Worm (Caenorhabditis elegans): ENCODE results near the gene inx-1.
A peak's percentile ranks its signal among the peaks of the same experiment; 100 is the strongest.

The inx-1 gene

ce11 chrX:6956299-6956698 lies at the start of gene inx-1:
TSS of gene inx-1 (minus strand) at chrX:6956399.
- TF ChIP-seq aly-2 (tag; optimal IDR thresholded peaks at IDR 0.05) = no peak
- no peak for TF ChIP-seq unc-62 (GFP tag; optimal IDR thresholded peaks at IDR 0.05)
- TF ChIP-seq dmd-4 (tag; optimal IDR thresholded peaks at IDR 0.05) = no peak
- no peak for TF ChIP-seq nhr-237 (tag; optimal IDR thresholded peaks at IDR 0.05)
- no peak for TF ChIP-seq nhr-23 (tag; optimal IDR thresholded peaks at IDR 0.05)
- TF ChIP-seq nhr-21 (tag; optimal IDR thresholded peaks at IDR 0.05) = no peak
- no peak for TF ChIP-seq lsy-2 (tag; optimal IDR thresholded peaks at IDR 0.05)
- TF ChIP-seq nhr-25 (tag; optimal IDR thresholded peaks at IDR 0.05) = no peak
- TF ChIP-seq sem-4 (tag; optimal IDR thresholded peaks at IDR 0.05) = no peak
- no peak for TF ChIP-seq sma-3 (GFP tag; optimal IDR thresholded peaks at IDR 0.05)
- TF ChIP-seq ama-1 (optimal IDR thresholded peaks at IDR 0.05) = no peak

ce11 chrX:7005919-7006318 lies 49.7 kb upstream of the inx-1 start:
- TF ChIP-seq nhr-11 (tag; optimal IDR thresholded peaks at IDR 0.05) (no peak), egl-27 (tag; optimal IDR thresholded peaks at IDR 0.05) (no peak), dmd-4 (tag; optimal IDR thresholded peaks at IDR 0.05) (no peak)

DNA sequence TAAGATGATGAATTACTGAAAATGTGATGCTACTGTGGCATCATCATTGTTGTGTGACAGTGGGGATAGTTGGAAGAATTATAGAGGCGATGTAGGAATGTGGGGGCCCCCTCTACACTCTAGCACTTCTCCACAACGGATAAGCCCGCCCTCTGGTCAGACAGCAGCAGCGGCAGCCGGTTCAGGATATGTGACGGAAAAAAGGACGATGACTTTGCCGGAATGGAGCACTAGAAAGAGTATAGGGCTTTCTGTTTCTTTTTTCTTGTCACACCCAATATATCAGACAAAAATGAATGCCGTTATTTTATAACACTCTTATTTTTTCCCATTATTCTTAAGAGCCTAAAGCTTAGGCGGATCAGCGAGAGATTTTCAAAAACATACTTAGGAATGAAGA lies 49.3 kb upstream of the inx-1 start, which contains the start of gene tyra-2:
TSS of gene tyra-2 (minus strand) at position 101 of the 400 bp plus-strand sequence.
- TF ChIP-seq blmp-1 (tag; optimal IDR thresholded peaks at IDR 0.05; ENCODE audit: insufficient read depth) (no peak), lsy-2 (tag; optimal IDR thresholded peaks at IDR 0.05) (no peak), ztf-1 (GFP tag; conservative IDR thresholded peaks at IDR 0.05) (no peak)

- TF ChIP-seq nhr-25 (tag; optimal IDR thresholded peaks at IDR 0.05) = no peak
- TF ChIP-seq unc-62 (GFP tag; optimal IDR thresholded peaks at IDR 0.05) = no peak
- TF ChIP-seq sma-9 (GFP tag; optimal IDR thresholded peaks at IDR 0.05) = no peak
- TF ChIP-seq sma-9 (tag; optimal IDR thresholded peaks at IDR 0.05) = no peak
- TF ChIP-seq crh-2 (tag; optimal IDR thresholded peaks at IDR 0.05) = no peak
- TF ChIP-seq nhr-23 (tag; optimal IDR thresholded peaks at IDR 0.05) = no peak
- TF ChIP-seq nhr-237 (tag; optimal IDR thresholded peaks at IDR 0.05) = no peak
- TF ChIP-seq elt-3 (tag; optimal IDR thresholded peaks at IDR 0.05) = no peak
- TF ChIP-seq ceh-16 (tag; optimal IDR thresholded peaks at IDR 0.05) = no peak
- no peak for TF ChIP-seq ZK546.5 (tag; optimal IDR thresholded peaks at IDR 0.05)
- no peak for TF ChIP-seq skn-1 (tag; optimal IDR thresholded peaks at IDR 0.05)
- TF ChIP-seq fos-1 (tag; optimal IDR thresholded peaks at IDR 0.05) = no peak
- no peak for TF ChIP-seq ztf-4 (tag; optimal IDR thresholded peaks at IDR 0.05)
- TF ChIP-seq nhr-6 (tag; optimal IDR thresholded peaks at IDR 0.05) = no peak
- TF ChIP-seq elt-1 (tag; optimal IDR thresholded peaks at IDR 0.05) = no peak
- TF ChIP-seq unc-55 (GFP tag; optimal IDR thresholded peaks at IDR 0.05) = no peak
- TF ChIP-seq gmeb-1 (tag; optimal IDR thresholded peaks at IDR 0.05) = no peak
- no peak for TF ChIP-seq egl-27 (tag; optimal IDR thresholded peaks at IDR 0.05)
- TF ChIP-seq sma-3 (GFP tag; optimal IDR thresholded peaks at IDR 0.05) = no peak
- TF ChIP-seq lin-13 (GFP tag; optimal IDR thresholded peaks at IDR 0.05) = no peak
- no peak for TF ChIP-seq zag-1 (tag; optimal IDR thresholded peaks at IDR 0.05)
Measured at ce11 chrX:7001933-7002332, 45.7 kb upstream of the inx-1 start.

DNA sequence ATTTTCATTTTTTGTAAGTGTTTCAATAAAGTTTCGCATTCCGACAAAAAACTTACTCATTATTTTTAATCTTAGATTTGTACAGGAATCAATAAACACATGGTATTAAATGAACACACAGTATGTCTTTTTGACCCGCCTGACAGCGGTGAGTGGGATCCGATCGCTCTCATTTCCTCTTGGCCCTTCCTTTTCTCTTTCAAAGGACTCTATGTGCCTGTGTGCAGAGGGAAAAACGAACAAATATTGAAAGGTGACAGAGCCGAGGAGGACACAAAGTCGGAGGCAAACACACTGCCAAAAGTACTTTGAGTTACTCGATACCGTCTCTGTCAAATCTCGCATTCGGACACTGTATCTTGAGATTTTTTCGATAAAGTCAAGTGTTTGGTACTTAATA lies 40.2 kb upstream of the inx-1 start, which contains the start of the genes F01E11.20 and tsp-16:
TSS of gene F01E11.20 (minus strand) at position 101 of the 400 bp plus-strand sequence.
TSS of gene tsp-16 (minus strand) at position 173 of the 400 bp plus-strand sequence.
- TF ChIP-seq snpc-4 (tag; optimal IDR thresholded peaks at IDR 0.05) (no peak), nhr-25 (tag; optimal IDR thresholded peaks at IDR 0.05) (no peak), crh-2 (tag; optimal IDR thresholded peaks at IDR 0.05) (no peak), sem-4 (tag; optimal IDR thresholded peaks at IDR 0.05) (no peak), zag-1 (tag; optimal IDR thresholded peaks at IDR 0.05) (no peak), nhr-129 (tag; optimal IDR thresholded peaks at IDR 0.05) (peak; percentile 11), ceh-82 (tag; optimal IDR thresholded peaks at IDR 0.05) (no peak), lin-39 (tag; optimal IDR thresholded peaks at IDR 0.05) (no peak), F13H6.1 (tag; optimal IDR thresholded peaks at IDR 0.05) (peak; percentile 24)

DNA sequence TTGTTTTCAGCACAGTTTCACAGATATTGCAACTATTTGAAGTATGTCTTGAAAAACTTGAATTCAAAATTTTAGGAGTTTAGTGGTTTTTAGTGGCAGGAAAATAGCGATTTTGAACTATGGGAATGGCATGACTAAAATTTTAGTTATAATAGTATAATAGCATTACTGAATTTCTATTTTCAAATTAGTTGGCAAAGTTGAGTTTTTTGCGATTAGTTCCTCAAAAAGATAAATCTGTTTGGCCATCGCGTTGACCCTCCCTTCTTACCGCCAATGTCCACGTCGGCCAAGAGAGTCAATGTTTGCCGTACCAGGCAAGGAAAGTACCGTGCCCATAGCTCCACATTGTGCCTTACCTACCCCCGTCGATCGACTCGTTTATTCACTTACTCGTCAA lies 35.2 kb upstream of the inx-1 start, which contains the start of gene ugt-57:
TSS of gene ugt-57 (plus strand) at position 301 of the 400 bp plus-strand sequence.
- TF ChIP-seq ZK546.5 (tag; optimal IDR thresholded peaks at IDR 0.05) (no peak), nhr-237 (tag; optimal IDR thresholded peaks at IDR 0.05) (no peak), nhr-129 (tag; optimal IDR thresholded peaks at IDR 0.05) (no peak), unc-62 (GFP tag; optimal IDR thresholded peaks at IDR 0.05) (no peak), C34F6.9 (tag; optimal IDR thresholded peaks at IDR 0.05) (no peak)
